Fruit fly (Drosophila melanogaster): ENCODE results near the gene CG9154.
A peak's percentile ranks its signal among the peaks of the same experiment; 100 is the strongest.

Gene CG9154

DNA sequence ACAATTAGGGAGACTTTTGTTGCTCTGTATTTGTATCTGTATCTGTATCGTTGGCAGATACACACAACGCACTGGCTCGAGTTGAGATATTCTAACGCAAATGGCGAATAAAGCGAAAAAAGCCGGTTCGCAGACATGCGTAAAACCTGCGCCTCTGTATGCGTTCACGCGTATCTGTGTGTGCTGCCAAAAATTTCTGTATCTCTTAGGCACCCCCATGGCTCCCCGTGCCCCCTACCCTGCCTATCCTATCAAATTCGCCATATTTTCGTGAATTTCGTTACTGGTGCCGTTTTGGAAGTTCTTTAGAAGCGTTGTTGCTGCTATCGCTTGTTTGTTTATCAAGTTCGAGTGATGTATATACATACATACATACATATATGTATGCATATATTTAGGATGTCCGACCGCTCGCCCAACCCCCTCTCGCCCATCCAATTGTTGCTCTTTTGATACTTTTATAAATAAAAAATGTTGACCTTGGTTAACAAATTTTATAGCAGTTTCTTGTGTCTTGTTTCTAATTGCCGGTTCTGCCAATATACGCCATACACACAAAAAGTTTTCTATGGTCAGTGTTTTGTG, 15.3 kb upstream of the CG9154 start (continued):
- TF ChIP-seq CG3065 (GFP tag; optimal IDR thresholded peaks at IDR 0.05) (no peak), CG10274 (GFP tag; optimal IDR thresholded peaks at IDR 0.05) (no peak), CG12659 (GFP tag; optimal IDR thresholded peaks at IDR 0.05) (no peak), unc-4 (GFP tag; IDR thresholded peaks at IDR 0.05; ENCODE audit: partially characterized antibody) (no peak), chif (GFP tag; optimal IDR thresholded peaks at IDR 0.05) (no peak), Mes4 (GFP tag; optimal IDR thresholded peaks at IDR 0.05) (no peak), CG6683 (GFP tag; optimal IDR thresholded peaks at IDR 0.05) (no peak), CG6654 (GFP tag; optimal IDR thresholded peaks at IDR 0.05) (no peak), HmgD (GFP tag; optimal IDR thresholded peaks at IDR 0.05) (no peak), Xrp1 (GFP tag; IDR thresholded peaks at IDR 0.05) (no peak), dimm (GFP tag; IDR thresholded peaks at IDR 0.05) (no peak), Ets97D (GFP tag; optimal IDR thresholded peaks at IDR 0.05) (no peak), phol (tag; optimal IDR thresholded peaks at IDR 0.05) (no peak), CG4360 (GFP tag; IDR thresholded peaks at IDR 0.05) (no peak), Mad (GFP tag; optimal IDR thresholded peaks at IDR 0.05) (no peak), CG8944 (GFP tag; optimal IDR thresholded peaks at IDR 0.05) (no peak), kah (GFP tag; optimal IDR thresholded peaks at IDR 0.05) (no peak), CG7556 (GFP tag; optimal IDR thresholded peaks at IDR 0.05) (no peak), gsb-n (tag; optimal IDR thresholded peaks at IDR 0.05) (no peak), al (GFP tag; IDR thresholded peaks at IDR 0.05) (no peak), eve (GFP tag; optimal IDR thresholded peaks at IDR 0.05) (no peak), CG9727 (GFP tag; optimal IDR thresholded peaks at IDR 0.05) (no peak), Lhr (GFP tag; optimal IDR thresholded peaks at IDR 0.05) (no peak), Dfd (GFP tag; optimal IDR thresholded peaks at IDR 0.05) (no peak), Side (GFP tag; optimal IDR thresholded peaks at IDR 0.05) (no peak), tin (GFP tag; optimal IDR thresholded peaks at IDR 0.05) (no peak), prd (optimal IDR thresholded peaks at IDR 0.05) (no peak), prd (GFP tag; IDR thresholded peaks at IDR 0.05) (no peak), mld (GFP tag; IDR thresholded peaks at IDR 0.05; ENCODE audit: partially characterized antibody) (no peak)

DNA sequence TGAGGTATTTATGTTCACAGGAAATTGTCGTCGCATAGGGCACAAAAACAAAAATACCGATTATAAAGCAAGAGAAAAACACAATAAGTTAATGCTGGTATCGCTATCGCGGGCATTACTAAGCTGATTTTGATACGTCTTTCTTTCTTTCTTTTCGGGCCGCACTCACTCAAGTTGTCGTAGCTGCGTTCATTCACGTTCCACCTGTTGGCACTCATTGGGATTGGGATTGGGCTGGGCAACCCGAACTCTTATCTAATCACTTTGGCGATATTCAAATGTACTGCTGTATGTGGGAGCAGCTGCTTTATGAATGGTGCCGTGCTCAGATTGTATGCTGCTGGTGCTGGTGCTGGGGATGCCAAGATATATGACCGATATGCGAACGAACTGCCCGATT, 14.2 kb upstream of the CG9154 start:
- TF ChIP-seq GATAe (GFP tag; conservative IDR thresholded peaks at IDR 0.05) (peak; percentile 51; the same call in 1 of the 2 replicates), Med (GFP tag) (peak; percentile 63), scrt (GFP tag; optimal IDR thresholded peaks at IDR 0.05) (no peak), sug (tag; optimal IDR thresholded peaks at IDR 0.05) (peak; percentile 63), Hey (tag; optimal IDR thresholded peaks at IDR 0.05) (peak; percentile 7), MTF-1 (GFP tag; optimal IDR thresholded peaks at IDR 0.05; ENCODE audit: borderline replicate concordance) (peak; percentile 38), CG18262 (tag; optimal IDR thresholded peaks at IDR 0.05) (no peak), Deaf1 (tag; optimal IDR thresholded peaks at IDR 0.05) (peak; percentile 17), Hand (GFP tag; optimal IDR thresholded peaks at IDR 0.05) (no peak), CG18599 (GFP tag; optimal IDR thresholded peaks at IDR 0.05) (peak; percentile 19), CG2199 (GFP tag; IDR thresholded peaks at IDR 0.05) (peak; percentile 91), E2f2 (GFP tag; IDR thresholded peaks at IDR 0.05) (no peak), exex (tag; optimal IDR thresholded peaks at IDR 0.05) (peak; percentile 91), CG8290 (GFP tag; optimal IDR thresholded peaks at IDR 0.05) (no peak), CG8290 (tag; optimal IDR thresholded peaks at IDR 0.05) (peak in 1 of 2 experiments; percentile 2), ash1 (GFP tag; optimal IDR thresholded peaks at IDR 0.05) (no peak), CG13775 (GFP tag; optimal IDR thresholded peaks at IDR 0.05) (no peak), sd (tag; optimal IDR thresholded peaks at IDR 0.05) (peak; percentile 53), mirr (GFP tag; optimal IDR thresholded peaks at IDR 0.05) (peak; percentile 85), CG17385 (GFP tag; optimal IDR thresholded peaks at IDR 0.05) (no peak), sr (GFP tag; IDR thresholded peaks at IDR 0.05) (no peak), cwo (GFP tag; optimal IDR thresholded peaks at IDR 0.05) (peak; percentile 67), CG6175 (GFP tag; IDR thresholded peaks at IDR 0.05) (0 out of 3 replicates have a peak, but pooled peaks have one; percentile 15), CG34422 (GFP tag; IDR thresholded peaks at IDR 0.05) (no peak)
